Worm (Caenorhabditis elegans): ENCODE measurements around the gene ndua-7.
A peak's percentile ranks its signal among the peaks of the same experiment; 100 is the strongest.

- TF ChIP-seq nhr-76 (tag; optimal IDR thresholded peaks at IDR 0.05) (no peak), ztf-11 (tag; optimal IDR thresholded peaks at IDR 0.05) (no peak), unc-39 (tag; optimal IDR thresholded peaks at IDR 0.05) (no peak), cnd-1 (tag; optimal IDR thresholded peaks at IDR 0.05) (no peak), unc-62 (GFP tag; optimal IDR thresholded peaks at IDR 0.05) (peak; percentile 23), zip-8 (tag; optimal IDR thresholded peaks at IDR 0.05) (no peak), mab-5 (tag; optimal IDR thresholded peaks at IDR 0.05) (peak; percentile 44), tbx-8 (GFP tag; optimal IDR thresholded peaks at IDR 0.05) (no peak), snpc-4 (tag; optimal IDR thresholded peaks at IDR 0.05) (no peak), mep-1 (tag; optimal IDR thresholded peaks at IDR 0.05) (peak; percentile 50), nhr-12 (tag; optimal IDR thresholded peaks at IDR 0.05) (no peak), elt-3 (tag; optimal IDR thresholded peaks at IDR 0.05) (no peak)
Observed at ce11 chrII:13460592-13461395, 33.6 kb downstream of the ndua-7 start, which contains the start of gene pqn-27.
